Worm (Caenorhabditis elegans) whole organism, L2 larva: Measurements from ENCODE around the gene ztf-18.

Experiments
- C34F6.9 ChIP-seq: fragments of 150-350 bp; optimal IDR thresholded peaks from 2 replicates; lab custom pipeline; 2014; ENCODE audit warnings: missing biosample characterization, missing genetic modification characterization
- F13H6.1 ChIP-seq: sonication (generic microtip); optimal IDR thresholded peaks from 2 replicates; lab custom pipeline; 2016; ENCODE audit warnings: missing genetic modification characterization, missing compliant biosample characterization
- R02D3.7 ChIP-seq: fragments of 150-350 bp; optimal IDR thresholded peaks from 2 replicates; lab custom pipeline; 2014; ENCODE audit warnings: missing biosample characterization, missing genetic modification characterization
- Y55F3AM.14 ChIP-seq: fragments of 200-800 bp; sonication (Bioruptor generic); optimal IDR thresholded peaks from 2 replicates; lab custom pipeline; 2018; ENCODE audit warnings: mild to moderate bottlenecking, missing genetic modification characterization, missing compliant biosample characterization
- ZK546.5 ChIP-seq: sonication (generic microtip); optimal IDR thresholded peaks from 2 replicates; lab custom pipeline; 2017; ENCODE audit warnings: missing biosample characterization, missing genetic modification characterization
- aly-2 ChIP-seq: fragments of 150-350 bp; optimal IDR thresholded peaks from 2 replicates; lab custom pipeline; 2014; ENCODE audit warnings: missing biosample characterization, missing genetic modification characterization
- ama-1 ChIP-seq: fragments of 150-350 bp; optimal IDR thresholded peaks from 2 replicates; lab custom pipeline; 2018; ENCODE audit warnings: inconsistent platforms
- blmp-1 ChIP-seq: sonication (generic microtip); optimal IDR thresholded peaks from 2 replicates; lab custom pipeline; 2017; ENCODE audit warnings: missing genetic modification characterization, mild to moderate bottlenecking, missing compliant biosample characterization, antibody characterized with exemption, moderate library complexity; ENCODE audit not compliant: insufficient read depth
- ceh-16 ChIP-seq: fragments of 150-350 bp; optimal IDR thresholded peaks from 2 replicates; lab custom pipeline; 2014; ENCODE audit warnings: missing biosample characterization, missing genetic modification characterization
- ceh-82 ChIP-seq: fragments of 150-350 bp; optimal IDR thresholded peaks from 2 replicates; lab custom pipeline; 2014; ENCODE audit warnings: missing biosample characterization, missing genetic modification characterization
- crh-2 ChIP-seq: sonication (generic microtip); optimal IDR thresholded peaks from 2 replicates; lab custom pipeline; 2017; ENCODE audit warnings: missing biosample characterization, missing genetic modification characterization
- egl-27 ChIP-seq: sonication (generic microtip); optimal IDR thresholded peaks from 3 replicates; lab custom pipeline; 2017; ENCODE audit warnings: missing biosample characterization, missing genetic modification reagents, missing genetic modification characterization
- lin-11 ChIP-seq: fragments of 150-350 bp; sonication (generic microtip); optimal IDR thresholded peaks from 2 replicates; lab custom pipeline; 2014; ENCODE audit warnings: missing biosample characterization, missing genetic modification characterization, inconsistent platforms, mixed read lengths
- lin-13 ChIP-seq: fragments of 150-350 bp; optimal IDR thresholded peaks from 2 replicates; lab custom pipeline; 2014; ENCODE audit warnings: missing biosample characterization, missing genetic modification reagents, missing genetic modification characterization
- lin-39 ChIP-seq: fragments of 150-350 bp; optimal IDR thresholded peaks from 2 replicates; lab custom pipeline; 2014; ENCODE audit warnings: missing biosample characterization, missing genetic modification reagents, missing genetic modification characterization
- lsy-2 ChIP-seq, 2 experiments: fragments of 150-350 bp in 1 of 2; sonication (generic microtip) in 1 of 2; optimal IDR thresholded peaks; 2 replicates each; lab custom pipeline; 2014 to 2017; ENCODE audit warnings: missing biosample characterization in 2 of 2, missing genetic modification characterization in 2 of 2
- mbf-1 ChIP-seq: sonication (generic microtip); optimal IDR thresholded peaks from 2 replicates; lab custom pipeline; 2017; ENCODE audit warnings: missing biosample characterization, missing genetic modification characterization
- mdl-1 ChIP-seq, 2 experiments: fragments of 150-350 bp in 1 of 2; sonication (generic microtip) in 1 of 2; optimal IDR thresholded peaks; 2 replicates each; lab custom pipeline; 2017; ENCODE audit warnings: missing biosample characterization in 2 of 2, missing genetic modification characterization in 2 of 2
- nhr-11 ChIP-seq: fragments of 150-350 bp; optimal IDR thresholded peaks from 2 replicates; lab custom pipeline; 2014; ENCODE audit warnings: missing biosample characterization, missing genetic modification characterization
- nhr-12 ChIP-seq: fragments of 150-350 bp; optimal IDR thresholded peaks from 2 replicates; lab custom pipeline; 2014; ENCODE audit warnings: missing biosample characterization, missing genetic modification characterization
- nhr-129 ChIP-seq: fragments of 150-350 bp; optimal IDR thresholded peaks from 2 replicates; lab custom pipeline; 2014; ENCODE audit warnings: missing biosample characterization, missing genetic modification characterization
- nhr-23 ChIP-seq: fragments of 150-350 bp; optimal IDR thresholded peaks from 2 replicates; lab custom pipeline; 2014; ENCODE audit warnings: missing biosample characterization, missing genetic modification reagents, missing genetic modification characterization
- nhr-237 ChIP-seq: fragments of 150-350 bp; optimal IDR thresholded peaks from 2 replicates; lab custom pipeline; 2014; ENCODE audit warnings: missing biosample characterization, missing genetic modification characterization
- nhr-25 ChIP-seq: fragments of 150-350 bp; sonication (generic microtip); optimal IDR thresholded peaks from 3 replicates; lab custom pipeline; 2014; ENCODE audit warnings: missing biosample characterization, missing genetic modification characterization
- nhr-6 ChIP-seq: fragments of 150-350 bp; optimal IDR thresholded peaks from 2 replicates; lab custom pipeline; 2014; ENCODE audit warnings: missing biosample characterization, missing genetic modification characterization
- peb-1 ChIP-seq: fragments of 150-350 bp; optimal IDR thresholded peaks from 2 replicates; lab custom pipeline; 2014; ENCODE audit warnings: missing biosample characterization, missing genetic modification characterization
- sem-4 ChIP-seq: fragments of 150-350 bp; optimal IDR thresholded peaks from 2 replicates; lab custom pipeline; 2014; ENCODE audit warnings: missing biosample characterization, missing genetic modification reagents, missing genetic modification characterization
- skn-1 ChIP-seq: sonication (generic microtip); optimal IDR thresholded peaks from 2 replicates; lab custom pipeline; 2017; ENCODE audit warnings: missing biosample characterization, missing genetic modification characterization
- sma-9 ChIP-seq, 2 experiments: fragments of 150-350 bp in 1 of 2; sonication (generic microtip) in 1 of 2; optimal IDR thresholded peaks; 2 replicates each; lab custom pipeline; 2014 to 2016; ENCODE audit warnings: missing genetic modification characterization in 2 of 2, mild to moderate bottlenecking in 1 of 2, missing biosample characterization in 1 of 2, missing compliant biosample characterization in 1 of 2, missing genetic modification reagents in 1 of 2, moderate library complexity in 1 of 2
- snpc-4 ChIP-seq: fragments of 150-350 bp; optimal IDR thresholded peaks from 2 replicates; lab custom pipeline; 2014; ENCODE audit warnings: missing biosample characterization, missing genetic modification characterization
- unc-55 ChIP-seq: fragments of 150-350 bp; sonication (generic microtip); optimal IDR thresholded peaks from 3 replicates; lab custom pipeline; 2014; ENCODE audit warnings: missing biosample characterization, missing genetic modification reagents, missing genetic modification characterization
- zag-1 ChIP-seq: fragments of 150-350 bp; optimal IDR thresholded peaks from 2 replicates; lab custom pipeline; 2014; ENCODE audit warnings: missing biosample characterization, missing genetic modification characterization
- ztf-1 ChIP-seq: fragments of 200-800 bp; sonication (Bioruptor generic); conservative IDR thresholded peaks from 2 replicates; pipeline ENCODE4 v1.3.6; 2022; ENCODE audit warnings: missing genetic modification characterization, missing compliant biosample characterization
- ztf-11 ChIP-seq: sonication (generic microtip); optimal IDR thresholded peaks from 2 replicates; lab custom pipeline; 2017; ENCODE audit warnings: missing biosample characterization, missing genetic modification characterization

ztf-18 gene

DNA sequence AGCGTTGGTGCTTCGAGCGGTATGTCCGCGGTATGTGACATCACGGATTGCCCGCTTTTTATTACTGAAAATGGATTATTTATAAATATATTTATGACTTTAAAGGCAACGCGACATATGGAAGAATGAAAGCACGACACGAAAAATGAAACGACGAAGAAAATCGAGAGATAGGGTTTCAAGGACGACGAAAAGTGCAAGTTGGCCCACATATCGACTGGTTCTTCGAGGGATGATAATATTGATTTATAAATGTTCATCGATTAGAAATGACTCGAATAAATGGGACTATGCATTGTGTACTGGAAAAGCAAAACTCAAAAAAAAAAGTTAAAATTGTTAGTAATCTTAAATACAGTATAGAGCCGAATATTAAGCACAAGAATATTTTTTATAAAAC, 8.8 kb downstream of the ztf-18 start, which contains the start of gene zer-1:
TSS of gene zer-1 (minus strand) at position 68 of the 400 bp plus-strand sequence.
- TF ChIP-seq aly-2 (tag; lab: Kevin White, UChicago): no peak
- TF ChIP-seq R02D3.7 (tag; lab: Kevin White, UChicago): no peak
- TF ChIP-seq blmp-1 (tag; lab: Kevin White, UChicago): peak; percentile 67
- no peak for TF ChIP-seq ceh-16
- TF ChIP-seq unc-55 (GFP tag; lab: Kevin White, UChicago): no peak
- no peak for TF ChIP-seq zag-1 (tag; lab: Kevin White, UChicago)
- TF ChIP-seq ceh-82 (tag; lab: Kevin White, UChicago): no peak
- TF ChIP-seq sma-9 (GFP tag; optimal IDR thresholded peaks at IDR 0.05; lab: Kevin White, UChicago): no peak
- no peak for TF ChIP-seq sma-9 (tag; optimal IDR thresholded peaks at IDR 0.05; lab: Kevin White, UChicago)
- peak; percentile 8 for TF ChIP-seq crh-2
- TF ChIP-seq lin-11: no peak
- TF ChIP-seq sem-4 (tag; lab: Kevin White, UChicago): no peak
- no peak for TF ChIP-seq mbf-1 (tag; lab: Kevin White, UChicago)
- no peak for TF ChIP-seq F13H6.1 (tag; lab: Kevin White, UChicago)
- no peak for TF ChIP-seq snpc-4 (tag; lab: Kevin White, UChicago)
- no peak for TF ChIP-seq skn-1 (tag; lab: Kevin White, UChicago)
- TF ChIP-seq lin-39 (tag; lab: Kevin White, UChicago): no peak
- no peak for TF ChIP-seq nhr-25

DNA sequence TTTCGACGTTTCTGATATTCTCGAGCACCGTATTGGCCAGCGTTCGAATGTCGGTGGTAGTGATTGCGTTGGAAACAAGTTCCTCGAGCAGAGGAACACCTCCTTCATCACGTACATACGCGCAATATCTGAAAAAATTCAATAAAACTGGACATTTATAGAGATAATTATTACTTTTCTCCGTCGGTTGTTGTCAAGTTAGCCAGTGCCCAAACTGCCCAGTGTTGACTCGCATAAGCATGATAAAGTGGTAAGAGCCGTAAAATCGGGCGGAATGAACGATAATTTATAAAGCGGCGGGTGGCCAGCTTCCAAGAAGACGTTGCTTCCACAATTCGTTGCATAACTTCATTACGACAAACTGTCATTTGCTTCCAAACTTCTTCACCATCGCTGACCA, 11.9 kb downstream of the ztf-18 start:
- TF ChIP-seq unc-55 (GFP tag; lab: Kevin White, UChicago): no peak
- TF ChIP-seq nhr-129 (tag; lab: Kevin White, UChicago): no peak
- TF ChIP-seq peb-1 (tag; lab: Kevin White, UChicago): no peak
- no peak for TF ChIP-seq C34F6.9
- no peak for TF ChIP-seq nhr-23
- TF ChIP-seq R02D3.7 (tag; lab: Kevin White, UChicago): no peak
- TF ChIP-seq nhr-11: no peak
- TF ChIP-seq mdl-1 (tag; optimal IDR thresholded peaks at IDR 0.05; lab: Kevin White, UChicago): no peak
- TF ChIP-seq ama-1 (lab: Kevin White, UChicago): no peak
- TF ChIP-seq nhr-6 (tag; lab: Kevin White, UChicago): no peak
- no peak for TF ChIP-seq ZK546.5 (tag; lab: Kevin White, UChicago)
- no peak for TF ChIP-seq sem-4 (tag; lab: Kevin White, UChicago)
- TF ChIP-seq ceh-16: no peak
- TF ChIP-seq egl-27 (tag; lab: Kevin White, UChicago): no peak
- TF ChIP-seq nhr-12: no peak
- TF ChIP-seq nhr-237 (tag; lab: Kevin White, UChicago): no peak
- no peak for TF ChIP-seq sma-9 (GFP tag; optimal IDR thresholded peaks at IDR 0.05; lab: Kevin White, UChicago)
- TF ChIP-seq sma-9 (tag; optimal IDR thresholded peaks at IDR 0.05; lab: Kevin White, UChicago): no peak

DNA sequence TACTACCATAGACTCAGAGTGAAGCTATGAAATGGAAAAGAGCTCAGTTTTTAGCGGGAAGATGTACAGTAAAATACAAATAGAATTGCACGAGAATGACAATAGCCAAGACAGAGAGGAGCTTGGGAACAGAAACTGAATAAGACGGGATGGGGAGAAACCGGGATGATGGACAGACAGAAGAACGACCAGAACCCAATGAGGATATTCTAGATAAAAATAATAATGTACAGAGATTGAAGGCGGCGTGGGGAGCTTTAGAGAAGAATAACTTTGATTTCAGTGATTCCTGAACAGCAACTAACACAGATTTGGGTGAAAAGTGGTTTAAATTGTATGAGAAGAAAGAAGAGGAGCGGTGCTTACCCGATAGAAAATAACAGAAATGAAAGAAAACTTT, 14.1 kb downstream of the ztf-18 start:
- TF ChIP-seq ztf-11 (tag; lab: Kevin White, UChicago) (no peak), nhr-6 (tag; lab: Kevin White, UChicago) (no peak), ceh-16 (no peak), Y55F3AM.14 (GFP tag; lab: Kevin White, UChicago) (no peak), lin-13 (GFP tag; lab: Kevin White, UChicago) (no peak)

- no peak for TF ChIP-seq ztf-11 (tag; lab: Kevin White, UChicago)
- no peak for TF ChIP-seq skn-1 (tag; lab: Kevin White, UChicago)
- TF ChIP-seq F13H6.1 (tag; lab: Kevin White, UChicago): no peak
- no peak for TF ChIP-seq lsy-2 (tag; optimal IDR thresholded peaks at IDR 0.05; lab: Kevin White, UChicago)
- TF ChIP-seq nhr-237 (tag; lab: Kevin White, UChicago): no peak
Measured at ce11 chrIII:880840-881239, 14.7 kb downstream of the ztf-18 start.

DNA sequence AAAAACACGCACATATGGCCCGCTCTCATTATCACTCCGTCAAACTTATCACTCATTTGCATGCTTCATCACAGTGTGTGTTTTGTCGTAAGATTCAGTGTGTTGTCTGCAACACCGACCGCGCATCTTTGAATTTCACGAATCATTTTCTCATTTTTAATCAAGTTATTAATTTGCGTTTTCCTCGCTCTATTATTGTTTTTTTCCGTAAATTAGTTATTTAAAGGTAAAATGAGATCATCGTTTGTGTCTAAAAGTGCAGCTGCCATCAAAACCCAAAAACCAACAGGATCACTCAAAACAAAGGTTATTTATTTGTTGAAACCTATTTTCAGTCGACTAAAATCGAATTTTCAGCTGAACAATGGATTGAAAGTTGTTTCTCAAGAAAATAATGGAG, 15.9 kb downstream of the ztf-18 start, which contains the start of the genes T24C4.5 and ucr-2.3:
TSS of gene T24C4.5 (minus strand) at position 101 of the 400 bp plus-strand sequence.
TSS of gene ucr-2.3 (plus strand) at position 227 of the 400 bp plus-strand sequence.
- TF ChIP-seq ztf-1 (GFP tag; lab: Robert Waterston, UW) (no peak), peb-1 (tag; lab: Kevin White, UChicago) (no peak), egl-27 (tag; lab: Kevin White, UChicago) (no peak), ceh-16 (no peak), sma-9 (GFP tag; optimal IDR thresholded peaks at IDR 0.05; lab: Kevin White, UChicago) (no peak), sma-9 (tag; optimal IDR thresholded peaks at IDR 0.05; lab: Kevin White, UChicago) (no peak), lin-13 (GFP tag; lab: Kevin White, UChicago) (no peak)
- TF ChIP-seq, all 48 proteins: peak for 0
